Fruit fly (Drosophila melanogaster): ENCODE measurements around the gene ATPsyngamma.

- TF ChIP-seq pad (GFP tag; optimal IDR thresholded peaks at IDR 0.05), result no peak
- TF ChIP-seq CG7045 (GFP tag; optimal IDR thresholded peaks at IDR 0.05), result no peak
- TF ChIP-seq CG12768 (GFP tag; optimal IDR thresholded peaks at IDR 0.05), result peak; percentile 60
- no peak for TF ChIP-seq Clk (GFP tag; optimal IDR thresholded peaks at IDR 0.05)
- TF ChIP-seq kay (GFP tag; ENCODE audit: borderline replicate concordance), result peak; percentile 53
- no peak for TF ChIP-seq cic (GFP tag; optimal IDR thresholded peaks at IDR 0.05)
- no peak for TF ChIP-seq Mnt (GFP tag; optimal IDR thresholded peaks at IDR 0.05)
These were observed 16.5 kb upstream of the ATPsyngamma start, which contains the start of gene kay for dm6 chr3R:29765267-29766095.

Measured in whole organism, adult.